Fruit fly (Drosophila melanogaster) whole organism, adult: Measurements from ENCODE around the gene Rtnl1.

ENCODE experiments used
- CG11617 ChIP-seq: fragments of 200-800 bp; sonication (Bioruptor generic); optimal IDR thresholded peaks from 2 replicates; lab custom pipeline; 2017; ENCODE audit warnings: mild to moderate bottlenecking, missing biosample characterization, missing genetic modification reagents, missing genetic modification characterization
- CG12768 ChIP-seq: fragments of 200-800 bp; sonication (Bioruptor generic); optimal IDR thresholded peaks from 2 replicates; lab custom pipeline; 2017; ENCODE audit warnings: missing biosample characterization, missing genetic modification characterization, mild to moderate bottlenecking, moderate library complexity, missing genetic modification reagents
- CG14711 ChIP-seq: fragments of 200-800 bp; sonication (Bioruptor generic); optimal IDR thresholded peaks from 2 replicates; lab custom pipeline; 2018; ENCODE audit warnings: missing biosample characterization, mild to moderate bottlenecking, missing genetic modification characterization, moderate library complexity
- CG1620 ChIP-seq: fragments of 200-800 bp; sonication (Bioruptor generic); optimal IDR thresholded peaks from 2 replicates; lab custom pipeline; 2016; ENCODE audit warnings: missing biosample characterization, missing genetic modification characterization
- CG33017 ChIP-seq: fragments of 200-800 bp; sonication (Bioruptor generic); optimal IDR thresholded peaks from 2 replicates; lab custom pipeline; 2018; ENCODE audit warnings: missing biosample characterization, mild to moderate bottlenecking, missing genetic modification characterization, moderate library complexity
- CG5204 ChIP-seq: fragments of 200-800 bp; sonication (Bioruptor generic); optimal IDR thresholded peaks from 2 replicates; lab custom pipeline; 2016; ENCODE audit warnings: missing biosample characterization, missing genetic modification characterization
- CG7045 ChIP-seq: fragments of 200-800 bp; sonication (Bioruptor generic); optimal IDR thresholded peaks from 2 replicates; lab custom pipeline; 2017; ENCODE audit warnings: missing biosample characterization, mild to moderate bottlenecking, missing genetic modification characterization
- CG7101 ChIP-seq: fragments of 200-800 bp; sonication (Bioruptor generic); optimal IDR thresholded peaks from 2 replicates; lab custom pipeline; 2018; ENCODE audit warnings: missing biosample characterization, mild to moderate bottlenecking, missing genetic modification characterization, moderate library complexity
- Clk ChIP-seq: fragments of 200-800 bp; sonication (Bioruptor generic); optimal IDR thresholded peaks from 2 replicates; lab custom pipeline; 2017; ENCODE audit warnings: missing biosample characterization, missing genetic modification characterization
- Crg-1 ChIP-seq: fragments of 200-800 bp; sonication (Bioruptor generic); optimal IDR thresholded peaks from 2 replicates; lab custom pipeline; 2016; ENCODE audit warnings: missing biosample characterization, missing genetic modification characterization
- Hr96 ChIP-seq: fragments of 200-800 bp; sonication (Bioruptor generic); optimal IDR thresholded peaks from 2 replicates; lab custom pipeline; 2016; ENCODE audit warnings: missing biosample characterization, missing genetic modification characterization
- Mnt ChIP-seq: fragments of 200-800 bp; sonication (Bioruptor generic); optimal IDR thresholded peaks from 2 replicates; lab custom pipeline; 2016; ENCODE audit warnings: missing biosample characterization, mild to moderate bottlenecking, missing genetic modification characterization
- bab1 ChIP-seq: fragments of 200-800 bp; sonication (Bioruptor generic); optimal IDR thresholded peaks from 3 replicates; lab custom pipeline; 2019; ENCODE audit warnings: missing biosample characterization, mild to moderate bottlenecking, missing genetic modification characterization, moderate library complexity
- cic ChIP-seq: fragments of 200-800 bp; sonication (Bioruptor generic); optimal IDR thresholded peaks from 2 replicates; lab custom pipeline; 2017; ENCODE audit warnings: missing biosample characterization, mild to moderate bottlenecking, missing genetic modification characterization, moderate library complexity
- cnc ChIP-seq, 2 experiments: fragments of >200 bp; optimal IDR thresholded peaks; 2 replicates each; lab custom pipeline; 2017
- kay ChIP-seq: fragments of 200-800 bp; sonication (Bioruptor generic); peaks from one replicate; lab custom pipeline; 2016; ENCODE audit warnings: missing biosample characterization, missing genetic modification characterization, borderline replicate concordance
- ovo ChIP-seq: fragments of 200-800 bp; sonication (Bioruptor generic); optimal IDR thresholded peaks from 2 replicates; lab custom pipeline; 2016; ENCODE audit warnings: missing biosample characterization, missing genetic modification characterization
- pad ChIP-seq: fragments of 200-800 bp; sonication (Bioruptor generic); optimal IDR thresholded peaks from 3 replicates; lab custom pipeline; 2017; ENCODE audit warnings: missing biosample characterization, missing genetic modification characterization, mild to moderate bottlenecking, moderate library complexity, missing genetic modification reagents
- tj ChIP-seq: fragments of 200-800 bp; sonication (Bioruptor generic); optimal IDR thresholded peaks from 3 replicates; lab custom pipeline; 2017; ENCODE audit warnings: missing biosample characterization, mild to moderate bottlenecking, missing genetic modification characterization, moderate library complexity
- toe ChIP-seq: fragments of 200-800 bp; sonication (Bioruptor generic); optimal IDR thresholded peaks from 2 replicates; lab custom pipeline; 2016; ENCODE audit warnings: missing biosample characterization, missing genetic modification characterization

Gene Rtnl1

DNA sequence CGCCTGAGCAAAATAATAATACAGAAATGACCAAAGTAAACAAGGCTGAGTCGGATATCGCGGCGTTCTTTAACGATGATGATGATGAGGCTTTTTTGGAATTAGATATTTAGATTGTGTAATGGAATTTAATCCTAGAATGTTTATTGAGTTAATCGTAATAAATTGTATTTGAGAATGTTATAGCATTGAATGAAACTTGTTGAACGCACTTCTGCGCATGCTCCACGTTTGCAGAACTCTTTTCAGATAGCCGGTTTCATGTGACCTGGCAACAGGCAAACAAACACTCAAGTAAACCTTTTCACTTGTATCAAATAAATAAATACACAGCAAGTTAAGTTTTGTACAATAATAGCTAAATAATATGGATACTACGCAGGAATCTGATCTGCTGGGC lies 51.4 kb downstream of the Rtnl1 start, which contains the start of gene CG34124:
Gene CG34124, plus strand, starts transcription at position 301 of the 400 bp plus-strand sequence.
- TF ChIP-seq Hr96, result no peak
- no peak for TF ChIP-seq Mnt (GFP tag; lab: Kevin White, UChicago)
- no peak for TF ChIP-seq pad
- no peak for TF ChIP-seq CG5204
- TF ChIP-seq Clk (GFP tag; lab: Kevin White, UChicago), result no peak
- no peak for TF ChIP-seq CG7045 (GFP tag; lab: Kevin White, UChicago)
- no peak for TF ChIP-seq CG33017 (tag; lab: Kevin White, UChicago)
- no peak for TF ChIP-seq tj (GFP tag; lab: Kevin White, UChicago)
- no peak for TF ChIP-seq ovo (GFP tag; lab: Kevin White, UChicago)
- no peak for TF ChIP-seq kay
- TF ChIP-seq CG11617 (GFP tag; lab: Kevin White, UChicago), result no peak
- no peak for TF ChIP-seq CG7101 (tag; lab: Kevin White, UChicago)
- TF ChIP-seq bab1, result no peak
- TF ChIP-seq toe (GFP tag; lab: Kevin White, UChicago), result no peak
- no peak for TF ChIP-seq CG14711 (tag; lab: Kevin White, UChicago)
- no peak for TF ChIP-seq CG12768

DNA sequence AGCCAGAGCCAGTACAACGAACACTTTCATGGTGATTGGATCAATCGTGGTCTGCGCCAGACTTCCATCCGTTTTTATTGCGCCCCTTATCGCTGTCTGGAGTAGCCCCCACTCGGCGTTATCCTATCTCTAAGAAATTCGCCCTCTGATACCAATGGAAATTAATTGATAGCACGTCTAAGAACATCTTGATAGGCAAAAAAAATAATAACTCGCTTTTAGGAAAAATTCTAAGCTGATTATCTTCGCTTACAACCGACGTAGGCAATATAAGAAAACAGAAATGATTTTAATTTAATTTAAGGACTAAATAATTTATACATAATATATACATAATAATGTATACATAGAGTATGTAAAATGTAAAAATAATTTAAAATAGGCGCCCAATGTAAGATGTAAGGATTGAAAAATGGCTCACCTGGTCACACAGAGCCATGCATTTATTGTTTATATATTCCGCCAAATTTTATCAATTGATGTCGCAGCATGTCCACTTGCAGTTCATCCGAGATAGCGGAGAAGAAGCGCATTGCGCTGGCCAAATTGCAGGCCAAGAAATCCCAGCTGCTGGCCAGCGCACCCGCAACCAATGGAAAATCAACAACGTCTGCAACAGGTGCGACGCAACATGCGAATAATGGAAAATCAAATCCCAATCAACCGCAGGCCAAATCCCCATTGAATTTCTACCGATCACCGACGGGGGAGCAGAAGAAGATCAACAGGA lies 54.3 kb downstream of the Rtnl1 start, which contains the start of the genes Jon25Bi and Marcal1:
Gene Jon25Bi, minus strand, starts transcription at position 51 of the 730 bp plus-strand sequence.
Gene Marcal1, plus strand, starts transcription at position 416 of the 730 bp plus-strand sequence.
- TF ChIP-seq cic (GFP tag; lab: Kevin White, UChicago) (no peak), CG5204 (no peak), CG12768 (no peak), CG7101 (tag; lab: Kevin White, UChicago) (no peak), Clk (GFP tag; lab: Kevin White, UChicago) (no peak), kay (no peak), CG14711 (tag; lab: Kevin White, UChicago) (no peak), ovo (GFP tag; lab: Kevin White, UChicago) (no peak), CG11617 (GFP tag; lab: Kevin White, UChicago) (no peak), CG33017 (tag; lab: Kevin White, UChicago) (no peak), Hr96 (no peak), CG7045 (GFP tag; lab: Kevin White, UChicago) (no peak), tj (GFP tag; lab: Kevin White, UChicago) (no peak), Crg-1 (GFP tag; lab: Kevin White, UChicago) (no peak)

DNA sequence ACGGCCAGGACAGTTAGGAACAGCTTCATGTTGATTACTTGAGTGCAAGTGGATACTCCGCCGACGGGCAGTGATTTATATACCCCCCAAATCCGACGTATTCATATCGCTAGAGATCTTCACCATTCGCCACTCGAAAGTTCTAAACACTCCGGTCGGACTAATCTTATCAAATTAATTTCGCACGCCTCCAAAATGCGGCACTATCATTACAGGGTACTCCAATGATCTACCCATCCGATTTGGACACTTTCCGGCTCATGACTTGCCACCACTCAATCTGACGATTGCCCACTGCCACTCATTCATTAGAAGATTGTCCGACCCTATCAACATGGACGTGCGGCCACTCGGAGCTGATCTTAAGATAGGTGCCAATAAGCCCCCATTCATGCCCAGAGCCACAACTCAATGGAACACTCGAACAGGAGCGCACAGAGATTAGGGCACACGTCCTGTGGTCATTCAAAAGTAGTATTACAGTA lies 56.4 kb downstream of the Rtnl1 start, which contains the start of gene Jon25Bii:
Gene Jon25Bii, minus strand, starts transcription at position 51 of the 485 bp plus-strand sequence.
- TF ChIP-seq CG5204 (no peak), CG7101 (tag; lab: Kevin White, UChicago) (no peak), CG33017 (tag; lab: Kevin White, UChicago) (no peak), cic (GFP tag; lab: Kevin White, UChicago) (peak; percentile 93), ovo (GFP tag; lab: Kevin White, UChicago) (no peak), toe (GFP tag; lab: Kevin White, UChicago) (no peak), CG11617 (GFP tag; lab: Kevin White, UChicago) (no peak)

DNA sequence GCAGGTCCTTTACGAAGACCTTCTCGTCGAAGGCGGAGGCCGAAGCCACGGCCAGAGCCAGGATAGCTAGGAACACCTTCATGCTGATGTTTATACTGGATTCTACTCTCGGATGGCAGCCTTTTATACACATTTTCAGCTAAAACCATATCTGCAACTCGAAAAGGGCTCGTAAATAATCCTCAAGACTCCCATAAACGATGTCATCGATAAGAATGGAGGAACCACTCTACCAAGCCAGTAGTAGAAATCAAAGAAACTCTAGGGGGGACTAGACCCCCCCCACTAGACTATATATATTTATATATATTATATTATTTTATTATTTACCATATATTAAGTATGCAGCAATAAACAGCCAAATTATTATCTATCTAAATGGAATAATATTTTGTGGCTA lies 58.9 kb downstream of the Rtnl1 start, which contains the start of gene Jon25Biii:
Gene Jon25Biii, minus strand, starts transcription at position 101 of the 400 bp plus-strand sequence.
- TF ChIP-seq cnc (optimal IDR thresholded peaks at IDR 0.05; lab: Kevin White, UChicago), result no peak
- TF ChIP-seq toe (GFP tag; lab: Kevin White, UChicago), result no peak
- TF ChIP-seq CG7045 (GFP tag; lab: Kevin White, UChicago), result no peak
- no peak for TF ChIP-seq Hr96
- TF ChIP-seq Clk (GFP tag; lab: Kevin White, UChicago), result no peak
- TF ChIP-seq tj (GFP tag; lab: Kevin White, UChicago), result no peak

DNA sequence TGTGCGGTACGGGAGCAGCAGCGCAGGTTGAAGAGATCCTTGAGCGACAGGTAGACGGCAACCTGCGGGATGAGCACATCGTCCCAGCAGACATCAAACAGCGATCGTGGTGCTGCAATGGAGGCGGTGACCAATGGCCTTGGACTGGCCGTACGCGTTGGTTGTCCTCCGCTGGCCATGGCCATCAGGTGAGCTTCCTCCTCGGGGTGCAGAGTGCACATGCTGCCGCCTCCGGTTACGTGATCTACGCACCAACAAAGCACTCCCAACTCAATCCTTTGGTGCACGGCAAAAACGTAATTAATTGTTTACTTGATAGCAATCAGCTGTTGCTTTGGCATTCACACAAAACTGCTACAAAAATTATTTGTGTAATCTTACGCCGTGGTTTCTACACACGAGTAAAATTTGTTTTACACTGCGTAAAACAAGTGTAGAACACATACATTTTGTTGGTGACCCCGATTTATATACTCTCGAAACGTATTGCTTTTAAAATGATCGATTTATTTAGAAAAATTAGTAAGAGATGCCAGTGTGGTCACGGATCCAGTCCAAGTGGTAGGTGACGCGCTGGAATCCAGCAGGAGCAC lies 60.0 kb downstream of the Rtnl1 start, which contains the start of gene jet:
Gene jet, minus strand, starts transcription at position 332 of the 593 bp plus-strand sequence.
- TF ChIP-seq Mnt (GFP tag; lab: Kevin White, UChicago), result no peak
- no peak for TF ChIP-seq CG7101 (tag; lab: Kevin White, UChicago)
- TF ChIP-seq Clk (GFP tag; lab: Kevin White, UChicago), result no peak
- no peak for TF ChIP-seq CG7045 (GFP tag; lab: Kevin White, UChicago)
- TF ChIP-seq toe (GFP tag; lab: Kevin White, UChicago), result no peak
- no peak for TF ChIP-seq Crg-1 (GFP tag; lab: Kevin White, UChicago)
- no peak for TF ChIP-seq cnc (optimal IDR thresholded peaks at IDR 0.05; lab: Kevin White, UChicago)
- no peak for TF ChIP-seq CG33017 (tag; lab: Kevin White, UChicago)
- no peak for TF ChIP-seq CG12768
- TF ChIP-seq CG1620, result no peak
- TF ChIP-seq tj (GFP tag; lab: Kevin White, UChicago), result no peak
- no peak for TF ChIP-seq cic (GFP tag; lab: Kevin White, UChicago)
- TF ChIP-seq CG14711 (tag; lab: Kevin White, UChicago), result no peak
- no peak for TF ChIP-seq bab1
- no peak for TF ChIP-seq CG11617 (GFP tag; lab: Kevin White, UChicago)
- TF ChIP-seq kay, result no peak
- no peak for TF ChIP-seq CG5204
- TF ChIP-seq pad, result no peak
- no peak for TF ChIP-seq Hr96

DNA sequence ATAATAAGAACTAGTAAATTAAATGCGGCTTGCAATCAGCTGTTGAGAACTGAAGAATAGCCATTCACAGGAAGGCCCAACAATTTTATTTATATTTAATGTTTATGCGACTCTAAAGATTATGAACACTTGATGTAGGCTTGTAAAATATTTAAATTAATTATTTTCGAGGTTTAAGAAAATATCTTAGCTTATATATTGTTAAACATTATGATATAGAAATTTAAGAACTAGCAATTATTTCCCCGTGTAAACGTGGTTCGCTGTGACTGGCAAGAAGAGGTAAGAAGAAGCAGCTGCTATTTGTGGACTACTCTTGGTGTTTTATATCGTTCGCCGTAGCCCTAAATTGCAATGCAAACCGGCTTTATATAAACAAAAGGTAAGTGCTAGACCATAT lies 64.2 kb downstream of the Rtnl1 start, which contains the start of the genes mRpL24 and betaggt-I:
Gene mRpL24, minus strand, starts transcription at position 62 of the 400 bp plus-strand sequence.
Gene betaggt-I, plus strand, starts transcription at position 280 of the 400 bp plus-strand sequence.
- peak; percentile 99 for TF ChIP-seq CG33017 (tag; lab: Kevin White, UChicago)
- peak; percentile 85 for TF ChIP-seq tj (GFP tag; lab: Kevin White, UChicago)
- no peak for TF ChIP-seq cnc (optimal IDR thresholded peaks at IDR 0.05; lab: Kevin White, UChicago)
- TF ChIP-seq CG12768, result peak; percentile 96
- peak; percentile 97 for TF ChIP-seq CG11617 (GFP tag; lab: Kevin White, UChicago)
- TF ChIP-seq cic (GFP tag; lab: Kevin White, UChicago), result peak; percentile 72
- TF ChIP-seq CG7101 (tag; lab: Kevin White, UChicago), result peak; percentile 99
- TF ChIP-seq Clk (GFP tag; lab: Kevin White, UChicago), result peak; percentile 89
- TF ChIP-seq bab1, result peak; percentile 99
- TF ChIP-seq CG1620, result peak; percentile 96
- TF ChIP-seq kay, result peak; percentile 97
- peak; percentile 95 for TF ChIP-seq toe (GFP tag; lab: Kevin White, UChicago)
- peak; percentile 92 for TF ChIP-seq Crg-1 (GFP tag; lab: Kevin White, UChicago)
- TF ChIP-seq CG7045 (GFP tag; lab: Kevin White, UChicago), result peak; percentile 98
- peak; percentile 85 for TF ChIP-seq Hr96
- peak; percentile 88 for TF ChIP-seq Mnt (GFP tag; lab: Kevin White, UChicago)
- TF ChIP-seq CG5204, result peak; percentile 95
- TF ChIP-seq pad, result peak; percentile 88
- peak; percentile 98 for TF ChIP-seq CG14711 (tag; lab: Kevin White, UChicago)
- peak; percentile 91 for TF ChIP-seq ovo (GFP tag; lab: Kevin White, UChicago)
